In genomic region chrX:16932820-16933386, dm6 we compare ENCODE assay signal across 3 fruit fly cellular contexts.
TF ChIP-seq lines count a peak whose summit lies in the region.

No protein-coding gene starts in this region.

- TF ChIP-seq CTCF in whole organism, embryonic (GFP tag; optimal IDR thresholded peaks at IDR 0.05; lab: Kevin White, UChicago): no peak

TF ChIP-seq in whole organism, embryonic, 481 proteins besides CTCF, POLR2A, EP300 and RAD21 (continues in another document):
- TF ChIP-seq kah (GFP tag; optimal IDR thresholded peaks at IDR 0.05; lab: Kevin White, UChicago): no peak
- TF ChIP-seq Bdp1 (GFP tag; optimal IDR thresholded peaks at IDR 0.05; lab: Kevin White, UChicago): no peak
- peak; percentile 24; the same call in 1 of the 2 replicates for TF ChIP-seq HLH3B (GFP tag; IDR thresholded peaks at IDR 0.05; lab: Robert Waterston, UW)
- no peak for TF ChIP-seq CG9437 (GFP tag; optimal IDR thresholded peaks at IDR 0.05; lab: Kevin White, UChicago)
- no peak for TF ChIP-seq CG11723 (GFP tag; optimal IDR thresholded peaks at IDR 0.05; lab: Kevin White, UChicago)
- TF ChIP-seq CG9797 (GFP tag; optimal IDR thresholded peaks at IDR 0.05; lab: Kevin White, UChicago): no peak
- TF ChIP-seq ap (GFP tag; IDR thresholded peaks at IDR 0.05; lab: Robert Waterston, UW): no peak
- TF ChIP-seq ham (GFP tag; IDR thresholded peaks at IDR 0.05; lab: Robert Waterston, UW): no peak
- no peak for TF ChIP-seq CG6689 (GFP tag; IDR thresholded peaks at IDR 0.05; lab: Robert Waterston, UW)
- TF ChIP-seq Nf-YC (tag; optimal IDR thresholded peaks at IDR 0.05; lab: Kevin White, UChicago): no peak
- no peak for TF ChIP-seq CG30403 (GFP tag; optimal IDR thresholded peaks at IDR 0.05; lab: Kevin White, UChicago)
- TF ChIP-seq ara (GFP tag; IDR thresholded peaks at IDR 0.05; lab: Robert Waterston, UW): no peak
- TF ChIP-seq sug (tag; optimal IDR thresholded peaks at IDR 0.05; lab: Kevin White, UChicago): no peak
- TF ChIP-seq CG1792 (GFP tag; optimal IDR thresholded peaks at IDR 0.05; lab: Kevin White, UChicago): no peak
- no peak for TF ChIP-seq pho (GFP tag; optimal IDR thresholded peaks at IDR 0.05; lab: Kevin White, UChicago)
- no peak for TF ChIP-seq gsb-n (tag; optimal IDR thresholded peaks at IDR 0.05; lab: Kevin White, UChicago)
- no peak for TF ChIP-seq gcm (GFP tag; optimal IDR thresholded peaks at IDR 0.05; lab: Kevin White, UChicago)
- no peak for TF ChIP-seq CG8924 (tag; optimal IDR thresholded peaks at IDR 0.05; lab: Kevin White, UChicago)
- TF ChIP-seq ase (GFP tag; IDR thresholded peaks at IDR 0.05; lab: Robert Waterston, UW): no peak
- no peak for TF ChIP-seq otp (GFP tag; IDR thresholded peaks at IDR 0.05; lab: Robert Waterston, UW)
- no peak for TF ChIP-seq tx (GFP tag; optimal IDR thresholded peaks at IDR 0.05; lab: Kevin White, UChicago)
- no peak for TF ChIP-seq kay (GFP tag; optimal IDR thresholded peaks at IDR 0.05; lab: Kevin White, UChicago)
- TF ChIP-seq CHES-1-like (GFP tag; optimal IDR thresholded peaks at IDR 0.05; lab: Kevin White, UChicago): no peak
- no peak for TF ChIP-seq TFAM (GFP tag; optimal IDR thresholded peaks at IDR 0.05; lab: Kevin White, UChicago)
- TF ChIP-seq CG4328 (GFP tag; optimal IDR thresholded peaks at IDR 0.05; lab: Kevin White, UChicago): no peak
- TF ChIP-seq Dad (GFP tag; optimal IDR thresholded peaks at IDR 0.05; lab: Kevin White, UChicago): no peak
- 0 out of 3 replicates have a peak, but pooled peaks have one; percentile 4 for TF ChIP-seq zfh1 (GFP tag; IDR thresholded peaks at IDR 0.05; lab: Robert Waterston, UW)
- no peak for TF ChIP-seq CG7357 (GFP tag; IDR thresholded peaks at IDR 0.05; lab: Robert Waterston, UW)
- TF ChIP-seq B-H1 (GFP tag; IDR thresholded peaks at IDR 0.05; lab: Robert Waterston, UW): no peak
- TF ChIP-seq CG7987 (GFP tag; optimal IDR thresholded peaks at IDR 0.05; lab: Kevin White, UChicago): no peak
- no peak for TF ChIP-seq seq (GFP tag; IDR thresholded peaks at IDR 0.05; lab: Robert Waterston, UW)
- TF ChIP-seq sisA (GFP tag; IDR thresholded peaks at IDR 0.05; lab: Robert Waterston, UW): no peak
- TF ChIP-seq CG4360 (GFP tag; IDR thresholded peaks at IDR 0.05; lab: Robert Waterston, UW): no peak

TF ChIP-seq in whole organism, prepupa, 60 proteins besides CTCF, POLR2A, EP300 and RAD21 (continues in another document):
- peak; percentile 4 for TF ChIP-seq CG10631 (GFP tag; optimal IDR thresholded peaks at IDR 0.05; lab: Kevin White, UChicago)
- no peak for TF ChIP-seq CG1621 (tag; optimal IDR thresholded peaks at IDR 0.05; lab: Kevin White, UChicago)
- peak; percentile 19 for TF ChIP-seq cyc (GFP tag; optimal IDR thresholded peaks at IDR 0.05; lab: Kevin White, UChicago)
- no peak for TF ChIP-seq Sox102F (GFP tag; optimal IDR thresholded peaks at IDR 0.05; lab: Kevin White, UChicago)
- peak; percentile 27 for TF ChIP-seq Hr39 (GFP tag; optimal IDR thresholded peaks at IDR 0.05; lab: Kevin White, UChicago)
- TF ChIP-seq CG7368 (GFP tag; optimal IDR thresholded peaks at IDR 0.05; lab: Kevin White, UChicago): no peak
- no peak for TF ChIP-seq CG11294 (GFP tag; IDR thresholded peaks at IDR 0.05; lab: Robert Waterston, UW)
- peak; percentile 28 for TF ChIP-seq esn (GFP tag; optimal IDR thresholded peaks at IDR 0.05; lab: Kevin White, UChicago)
- TF ChIP-seq CG11762 (GFP tag; optimal IDR thresholded peaks at IDR 0.05; lab: Kevin White, UChicago; ENCODE audit: insufficient read depth): peak; percentile 29
- peak; percentile 31 for TF ChIP-seq CG3032 (tag; optimal IDR thresholded peaks at IDR 0.05; lab: Kevin White, UChicago)
- no peak for TF ChIP-seq net (GFP tag; optimal IDR thresholded peaks at IDR 0.05; lab: Kevin White, UChicago)
- TF ChIP-seq CG15336 (GFP tag; IDR thresholded peaks at IDR 0.05; lab: Robert Waterston, UW): peak; percentile 44; the same call in 1 of the 2 replicates
- TF ChIP-seq CG8632 (GFP tag; optimal IDR thresholded peaks at IDR 0.05; lab: Kevin White, UChicago): no peak
- peak; percentile 11 for TF ChIP-seq lz (GFP tag; optimal IDR thresholded peaks at IDR 0.05; lab: Kevin White, UChicago)
- no peak for TF ChIP-seq dac (GFP tag; optimal IDR thresholded peaks at IDR 0.05; lab: Kevin White, UChicago)
- TF ChIP-seq OdsH (GFP tag; optimal IDR thresholded peaks at IDR 0.05; lab: Kevin White, UChicago): peak; percentile 34
- peak; percentile 15 for TF ChIP-seq Hr4 (GFP tag; optimal IDR thresholded peaks at IDR 0.05; lab: Kevin White, UChicago)
- TF ChIP-seq fd85E (GFP tag; optimal IDR thresholded peaks at IDR 0.05; lab: Kevin White, UChicago): no peak
- peak; percentile 27 for TF ChIP-seq Smox (GFP tag; optimal IDR thresholded peaks at IDR 0.05; lab: Kevin White, UChicago)
- no peak for TF ChIP-seq CG8319 (GFP tag; optimal IDR thresholded peaks at IDR 0.05; lab: Kevin White, UChicago)
- TF ChIP-seq eg (GFP tag; IDR thresholded peaks at IDR 0.05; lab: Robert Waterston, UW): peak; percentile 39; the same call in 1 of the 3 replicates
- TF ChIP-seq Sox15 (GFP tag; optimal IDR thresholded peaks at IDR 0.05; lab: Kevin White, UChicago): no peak
- TF ChIP-seq fkh (GFP tag; optimal IDR thresholded peaks at IDR 0.05; lab: Kevin White, UChicago): no peak
- TF ChIP-seq CG32006 (GFP tag; optimal IDR thresholded peaks at IDR 0.05; lab: Kevin White, UChicago): peak; percentile 66
- no peak for TF ChIP-seq CG6808 (GFP tag; optimal IDR thresholded peaks at IDR 0.05; lab: Kevin White, UChicago)
- TF ChIP-seq Sox14 (GFP tag; optimal IDR thresholded peaks at IDR 0.05; lab: Kevin White, UChicago): no peak
- TF ChIP-seq achi (GFP tag; optimal IDR thresholded peaks at IDR 0.05; lab: Kevin White, UChicago): peak; percentile 3
- no peak for TF ChIP-seq Hr38 (GFP tag; optimal IDR thresholded peaks at IDR 0.05; lab: Kevin White, UChicago)
- TF ChIP-seq Met (GFP tag; optimal IDR thresholded peaks at IDR 0.05; lab: Kevin White, UChicago): peak; percentile 52
- TF ChIP-seq CG3919 (GFP tag; optimal IDR thresholded peaks at IDR 0.05; lab: Kevin White, UChicago): peak; percentile 6
- peak; percentile 47 for TF ChIP-seq topi (GFP tag; optimal IDR thresholded peaks at IDR 0.05; lab: Kevin White, UChicago)
- no peak for TF ChIP-seq fd59A (GFP tag; optimal IDR thresholded peaks at IDR 0.05; lab: Kevin White, UChicago)
- peak; percentile 28 for TF ChIP-seq CG6276 (GFP tag; optimal IDR thresholded peaks at IDR 0.05; lab: Kevin White, UChicago)

TF ChIP-seq in whole organism, pupa, 21 proteins besides CTCF, POLR2A, EP300 and RAD21:
- no peak for TF ChIP-seq gl (tag; optimal IDR thresholded peaks at IDR 0.05; lab: Kevin White, UChicago)
- peak; percentile 14 for TF ChIP-seq CG15710 (tag; optimal IDR thresholded peaks at IDR 0.05; lab: Kevin White, UChicago)
- peak; percentile 57; the same call in 1 of the 3 replicates for TF ChIP-seq CG4496 (GFP tag; IDR thresholded peaks at IDR 0.05; lab: Robert Waterston, UW)
- no peak for TF ChIP-seq CG14655 (GFP tag; optimal IDR thresholded peaks at IDR 0.05; lab: Kevin White, UChicago)
- TF ChIP-seq CG10348 (GFP tag; IDR thresholded peaks at IDR 0.05; lab: Robert Waterston, UW): no peak
- TF ChIP-seq D1 (tag; optimal IDR thresholded peaks at IDR 0.05; lab: Kevin White, UChicago): no peak
- TF ChIP-seq rn (GFP tag; IDR thresholded peaks at IDR 0.05; lab: Robert Waterston, UW): no peak
- peak; percentile 12 for TF ChIP-seq CG8159 (tag; optimal IDR thresholded peaks at IDR 0.05; lab: Kevin White, UChicago)
- TF ChIP-seq Pif1B (GFP tag; optimal IDR thresholded peaks at IDR 0.05; lab: Kevin White, UChicago): no peak
- no peak for TF ChIP-seq Snoo (tag; optimal IDR thresholded peaks at IDR 0.05; lab: Kevin White, UChicago)
- peak; percentile 16 for TF ChIP-seq Pif1A (GFP tag; optimal IDR thresholded peaks at IDR 0.05; lab: Kevin White, UChicago)
- peak; percentile 8 for TF ChIP-seq CG17806 (tag; optimal IDR thresholded peaks at IDR 0.05; lab: Kevin White, UChicago)
- TF ChIP-seq CG12605 (GFP tag; IDR thresholded peaks at IDR 0.05; lab: Robert Waterston, UW): no peak
- no peak for TF ChIP-seq EcR (GFP tag; optimal IDR thresholded peaks at IDR 0.05; lab: Kevin White, UChicago)
- no peak for TF ChIP-seq CG13204 (GFP tag; optimal IDR thresholded peaks at IDR 0.05; lab: Kevin White, UChicago)
- peak; percentile 41 for TF ChIP-seq CG8301 (tag; optimal IDR thresholded peaks at IDR 0.05; lab: Kevin White, UChicago)
- TF ChIP-seq CG9948 (tag; optimal IDR thresholded peaks at IDR 0.05; lab: Kevin White, UChicago): peak; percentile 13
- no peak for TF ChIP-seq CG34367 (tag; optimal IDR thresholded peaks at IDR 0.05; lab: Kevin White, UChicago)
- peak; percentile 38 for TF ChIP-seq Ets98B (GFP tag; IDR thresholded peaks at IDR 0.05; lab: Robert Waterston, UW)
- 0 out of 2 replicates have a peak, but pooled peaks have one; percentile 22 for TF ChIP-seq CG32121 (GFP tag; IDR thresholded peaks at IDR 0.05; lab: Robert Waterston, UW)
- TF ChIP-seq fd96Ca (GFP tag; IDR thresholded peaks at IDR 0.05; lab: Robert Waterston, UW): 0 out of 3 replicates have a peak, but pooled peaks have one; percentile 15

Comparison
In these comparisons a context has a peak if more than half of its experiments do, and no peak if none do; other contexts are left out.
1. Of the 7 proteins assayed by ChIP-seq in both whole organism, embryonic and whole organism, prepupa: peak only in whole organism, embryonic: Blimp-1; only in whole organism, prepupa: Hr39; in both: none; in neither: 5.